Worm (Caenorhabditis elegans) whole organism, late embryonic: ENCODE measurements around the gene glp-1.

Experiments used
- hlh-30 ChIP-seq: sonication (generic microtip); optimal IDR thresholded peaks from 2 replicates; lab custom pipeline; 2017; ENCODE audit warnings: antibody characterized with exemption, missing genetic modification characterization, missing compliant biosample characterization; ENCODE audit not compliant: insufficient read depth
- sox-2 ChIP-seq: fragments of 200-800 bp; sonication (Bioruptor generic); IDR thresholded peaks from 2 replicates; pipeline ENCODE4 v1.3.6; 2022; ENCODE audit warnings: missing genetic modification reagents, missing genetic modification characterization, missing compliant biosample characterization
- unc-86 ChIP-seq: sonication (generic microtip); optimal IDR thresholded peaks from 2 replicates; lab custom pipeline; 2016; ENCODE audit warnings: missing genetic modification characterization, missing compliant biosample characterization

ce11 chrIII:9043200-9043599 is 48.8 kb upstream of the glp-1 start, which contains the start of gene nac-2:
- TF ChIP-seq unc-86: no peak
- no peak for TF ChIP-seq hlh-30 (tag; lab: Kevin White, UChicago)
- TF ChIP-seq sox-2 (GFP tag; lab: Robert Waterston, UW): no peak
